Worm (Caenorhabditis elegans) whole organism, early embryonic: ENCODE measurements around the gene sups-1.

Experiments used
- B0310.2 ChIP-seq: sonication (generic microtip); optimal IDR thresholded peaks from 2 replicates; lab custom pipeline; 2016; ENCODE audit warnings: mild to moderate bottlenecking, missing genetic modification characterization, missing compliant biosample characterization
- F13C5.2 ChIP-seq: sonication (generic microtip); optimal IDR thresholded peaks from 2 replicates; lab custom pipeline; 2017; ENCODE audit warnings: mild to moderate bottlenecking, missing genetic modification characterization, inconsistent platforms, missing compliant biosample characterization
- aly-1 ChIP-seq: sonication (generic microtip); optimal IDR thresholded peaks from 2 replicates; lab custom pipeline; 2016; ENCODE audit warnings: missing genetic modification characterization, missing compliant biosample characterization
- ama-1 ChIP-seq: fragments of 150-350 bp; optimal IDR thresholded peaks from 2 replicates; lab custom pipeline; 2014
- ceh-13 ChIP-seq: fragments of 200-800 bp; sonication (Bioruptor generic); optimal IDR thresholded peaks from 2 replicates; lab custom pipeline; 2018; ENCODE audit warnings: mild to moderate bottlenecking, missing genetic modification characterization, missing compliant biosample characterization
- ceh-36 ChIP-seq: sonication (generic microtip); optimal IDR thresholded peaks from 2 replicates; lab custom pipeline; 2016; ENCODE audit warnings: missing genetic modification characterization, inconsistent platforms, missing compliant biosample characterization
- ets-7 ChIP-seq: sonication (generic microtip); optimal IDR thresholded peaks from 2 replicates; lab custom pipeline; 2016; ENCODE audit warnings: missing genotype, missing genetic modification characterization, missing compliant biosample characterization
- flt-1 ChIP-seq: fragments of 200-800 bp; sonication (Bioruptor generic); IDR thresholded peaks from 2 replicates; pipeline ENCODE4 v1.3.6; 2022; ENCODE audit warnings: missing genetic modification characterization, missing compliant biosample characterization
- hmbx-1 ChIP-seq: sonication (generic microtip); optimal IDR thresholded peaks from 2 replicates; lab custom pipeline; 2016; ENCODE audit warnings: mild to moderate bottlenecking, missing genetic modification characterization, missing compliant biosample characterization
- hnd-1 ChIP-seq: sonication (generic microtip); optimal IDR thresholded peaks from 2 replicates; lab custom pipeline; 2016; ENCODE audit warnings: missing genetic modification characterization, missing compliant biosample characterization
- pes-1 ChIP-seq: fragments of 200-800 bp; sonication (Bioruptor generic); IDR thresholded peaks from 2 replicates; pipeline ENCODE4 v1.3.6; 2022; ENCODE audit warnings: missing genetic modification reagents, missing genetic modification characterization, missing compliant biosample characterization
- tbx-11 ChIP-seq: fragments of 200-800 bp; sonication (Bioruptor generic); IDR thresholded peaks from 2 replicates; pipeline ENCODE4 v1.3.6; 2022; ENCODE audit warnings: missing genetic modification characterization, missing compliant biosample characterization
- tbx-37 ChIP-seq: fragments of 200-800 bp; sonication (Bioruptor generic); conservative IDR thresholded peaks from 2 replicates; pipeline ENCODE4 v1.3.6; 2022; ENCODE audit warnings: missing genetic modification reagents, missing genetic modification characterization, missing compliant biosample characterization

- TF ChIP-seq B0310.2, result no peak
- no peak for TF ChIP-seq hmbx-1 (tag; lab: Kevin White, UChicago)
- TF ChIP-seq ama-1 (lab: Kevin White, UChicago), result no peak
- TF ChIP-seq F13C5.2 (tag; lab: Kevin White, UChicago), result no peak
- TF ChIP-seq tbx-37 (GFP tag; lab: Robert Waterston, UW), result no peak
- TF ChIP-seq pes-1 (GFP tag; lab: Robert Waterston, UW), result no peak
- TF ChIP-seq ets-7 (tag; lab: Kevin White, UChicago), result no peak
- TF ChIP-seq flt-1 (GFP tag; lab: Robert Waterston, UW), result no peak
- no peak for TF ChIP-seq hnd-1 (tag; lab: Kevin White, UChicago)
- no peak for TF ChIP-seq aly-1 (tag; lab: Kevin White, UChicago)
- TF ChIP-seq ceh-13, result no peak
- no peak for TF ChIP-seq ceh-36 (tag; lab: Kevin White, UChicago)
- TF ChIP-seq tbx-11 (GFP tag; lab: Robert Waterston, UW), result no peak
These were observed 18.2 kb upstream of the sups-1 start for ce11 chrX:5985720-5986119.
